Worm (Caenorhabditis elegans): Measurements from ENCODE around the gene ZC477.3.

The ZC477.3 gene

ce11 chrIV:7084632-7085160 is 18.6 kb upstream of the ZC477.3 start, which contains the start of gene rps-4 (continued):
- TF ChIP-seq ZK546.5 (tag; optimal IDR thresholded peaks at IDR 0.05) = no peak
- peak; percentile 24 for TF ChIP-seq elt-1 (tag; optimal IDR thresholded peaks at IDR 0.05)
- TF ChIP-seq lsy-12 (tag; optimal IDR thresholded peaks at IDR 0.05) = peak; percentile 77
- TF ChIP-seq fkh-2 (tag; optimal IDR thresholded peaks at IDR 0.05) = no peak
- TF ChIP-seq pqm-1 (tag; optimal IDR thresholded peaks at IDR 0.05) = peak; percentile 90
- TF ChIP-seq ceh-16 (tag; optimal IDR thresholded peaks at IDR 0.05) = no peak
- TF ChIP-seq lin-15B (tag; optimal IDR thresholded peaks at IDR 0.05) = peak; percentile 100
- TF ChIP-seq ztf-11 (tag; optimal IDR thresholded peaks at IDR 0.05) = no peak
- TF ChIP-seq unc-62 (GFP tag; optimal IDR thresholded peaks at IDR 0.05) = peak; percentile 14
- TF ChIP-seq mml-1 (tag; optimal IDR thresholded peaks at IDR 0.05) = no peak
- TF ChIP-seq elt-2 (tag; optimal IDR thresholded peaks at IDR 0.05) = peak; percentile 81
- no peak for TF ChIP-seq unc-39 (tag; optimal IDR thresholded peaks at IDR 0.05)
- peak; percentile 91 for TF ChIP-seq nhr-25 (tag; optimal IDR thresholded peaks at IDR 0.05)
- peak; percentile 82 for TF ChIP-seq skn-1 (tag; optimal IDR thresholded peaks at IDR 0.05)
- peak; percentile 96 for TF ChIP-seq pha-4 (tag; optimal IDR thresholded peaks at IDR 0.05)
- peak; percentile 40 for TF ChIP-seq fos-1 (tag; optimal IDR thresholded peaks at IDR 0.05)
- no peak for TF ChIP-seq nhr-77 (tag; optimal IDR thresholded peaks at IDR 0.05)
- TF ChIP-seq nhr-237 (tag; optimal IDR thresholded peaks at IDR 0.05) = no peak
- TF ChIP-seq zag-1 (tag; optimal IDR thresholded peaks at IDR 0.05) = no peak
- peak; percentile 75 for TF ChIP-seq fkh-10 (GFP tag; optimal IDR thresholded peaks at IDR 0.05)
- no peak for TF ChIP-seq nhr-28 (tag; optimal IDR thresholded peaks at IDR 0.05)
- no peak for TF ChIP-seq nhr-11 (tag; optimal IDR thresholded peaks at IDR 0.05)

ce11 chrIV:7094216-7094758 is 9.0 kb upstream of the ZC477.3 start, which contains the start of gene deb-1:
deb-1 (minus strand) TSS chrIV:7094266.
- no peak for TF ChIP-seq fos-1 (tag; optimal IDR thresholded peaks at IDR 0.05)
- TF ChIP-seq ceh-82 (tag; optimal IDR thresholded peaks at IDR 0.05) = no peak
- no peak for TF ChIP-seq aly-2 (tag; optimal IDR thresholded peaks at IDR 0.05)
- TF ChIP-seq nhr-237 (tag; optimal IDR thresholded peaks at IDR 0.05) = no peak
- no peak for TF ChIP-seq skn-1 (tag; optimal IDR thresholded peaks at IDR 0.05)
- TF ChIP-seq nhr-43 (tag; optimal IDR thresholded peaks at IDR 0.05; ENCODE audit: poor library complexity, severe bottlenecking) = no peak
- TF ChIP-seq ZK546.5 (tag; optimal IDR thresholded peaks at IDR 0.05) = no peak
- peak; percentile 85 for TF ChIP-seq pha-4 (tag; optimal IDR thresholded peaks at IDR 0.05)
- TF ChIP-seq elt-2 (tag; optimal IDR thresholded peaks at IDR 0.05) = peak; percentile 75
- TF ChIP-seq daf-12 (tag; optimal IDR thresholded peaks at IDR 0.05) = no peak
- TF ChIP-seq pqm-1 (tag; optimal IDR thresholded peaks at IDR 0.05) = peak; percentile 24

- TF ChIP-seq snpc-4 (tag; optimal IDR thresholded peaks at IDR 0.05) (peak; percentile 43), eor-1 (tag; optimal IDR thresholded peaks at IDR 0.05) (no peak), nhr-23 (tag; optimal IDR thresholded peaks at IDR 0.05) (peak; percentile 72), lin-39 (tag; optimal IDR thresholded peaks at IDR 0.05) (no peak), pha-4 (tag; optimal IDR thresholded peaks at IDR 0.05) (peak; percentile 24)
These were observed 7.8 kb upstream of the ZC477.3 start for ce11 chrIV:7095396-7095964.

- TF ChIP-seq elt-3 (tag; optimal IDR thresholded peaks at IDR 0.05) (no peak), nhr-43 (tag; optimal IDR thresholded peaks at IDR 0.05; ENCODE audit: poor library complexity, severe bottlenecking) (no peak), fkh-10 (GFP tag; optimal IDR thresholded peaks at IDR 0.05) (no peak), lin-39 (tag; optimal IDR thresholded peaks at IDR 0.05) (peak; percentile 0), sea-2 (GFP tag; optimal IDR thresholded peaks at IDR 0.05) (no peak)
These were observed 7.2 kb upstream of the ZC477.3 start for ce11 chrIV:7096097-7096496.

- TF ChIP-seq egl-5 (tag; optimal IDR thresholded peaks at IDR 0.05) (no peak), zag-1 (tag; optimal IDR thresholded peaks at IDR 0.05) (no peak), daf-12 (tag; optimal IDR thresholded peaks at IDR 0.05) (no peak), hmg-11 (tag; optimal IDR thresholded peaks at IDR 0.05) (no peak), nhr-237 (tag; optimal IDR thresholded peaks at IDR 0.05) (no peak), nhr-12 (tag; optimal IDR thresholded peaks at IDR 0.05) (no peak), elt-1 (tag; optimal IDR thresholded peaks at IDR 0.05) (no peak), R02D3.7 (tag; optimal IDR thresholded peaks at IDR 0.05) (no peak), skn-1 (tag; optimal IDR thresholded peaks at IDR 0.05) (no peak), mml-1 (tag; optimal IDR thresholded peaks at IDR 0.05) (no peak), sea-2 (GFP tag; optimal IDR thresholded peaks at IDR 0.05) (no peak), egl-27 (tag; optimal IDR thresholded peaks at IDR 0.05) (no peak), unc-39 (tag; optimal IDR thresholded peaks at IDR 0.05) (no peak), lin-15B (tag; optimal IDR thresholded peaks at IDR 0.05) (no peak), ceh-9 (tag; optimal IDR thresholded peaks at IDR 0.05) (no peak), ztf-4 (tag; optimal IDR thresholded peaks at IDR 0.05) (no peak), ceh-16 (tag; optimal IDR thresholded peaks at IDR 0.05) (no peak)
These were observed 5.8 kb upstream of the ZC477.3 start for ce11 chrIV:7097450-7097849.
